Worm (Caenorhabditis elegans) whole organism, L3 larva: Measurements from ENCODE around the gene clec-177.

Experiments used
- daf-12 ChIP-seq: fragments of 150-350 bp; optimal IDR thresholded peaks from 2 replicates; lab custom pipeline; 2014; ENCODE audit warnings: missing biosample characterization, missing genetic modification reagents, missing genetic modification characterization
- egl-27 ChIP-seq: sonication (generic microtip); optimal IDR thresholded peaks from 4 replicates; lab custom pipeline; 2017; ENCODE audit warnings: missing biosample characterization, missing genetic modification reagents, missing genetic modification characterization
- egl-5 ChIP-seq: fragments of 150-350 bp; optimal IDR thresholded peaks from 2 replicates; lab custom pipeline; 2017; ENCODE audit warnings: missing biosample characterization, missing genetic modification reagents, missing genetic modification characterization, inconsistent platforms
- fkh-10 ChIP-seq: sonication (generic microtip); optimal IDR thresholded peaks from 2 replicates; lab custom pipeline; 2017; ENCODE audit warnings: missing biosample characterization, missing genetic modification reagents, missing genetic modification characterization
- fos-1 ChIP-seq: fragments of 150-350 bp; optimal IDR thresholded peaks from 2 replicates; lab custom pipeline; 2014; ENCODE audit warnings: missing biosample characterization, missing genetic modification characterization
- jun-1 ChIP-seq: fragments of 150-350 bp; optimal IDR thresholded peaks from 2 replicates; lab custom pipeline; 2014; ENCODE audit warnings: missing biosample characterization, missing genetic modification reagents, missing genetic modification characterization
- lin-15B ChIP-seq: fragments of 150-350 bp; optimal IDR thresholded peaks from 2 replicates; lab custom pipeline; 2014; ENCODE audit warnings: missing biosample characterization, missing genetic modification characterization
- nfya-1 ChIP-seq: sonication (generic microtip); optimal IDR thresholded peaks from 2 replicates; lab custom pipeline; 2017; ENCODE audit warnings: missing genetic modification characterization, mild to moderate bottlenecking, missing compliant biosample characterization, antibody characterized with exemption, moderate library complexity; ENCODE audit not compliant: insufficient read depth
- nhr-237 ChIP-seq: fragments of 150-350 bp; optimal IDR thresholded peaks from 2 replicates; lab custom pipeline; 2014; ENCODE audit warnings: missing biosample characterization, missing genetic modification characterization
- pha-4 ChIP-seq: fragments of 150-350 bp; optimal IDR thresholded peaks from 2 replicates; lab custom pipeline; 2014; ENCODE audit warnings: missing biosample characterization, missing genetic modification reagents, missing genetic modification characterization
- sea-2 ChIP-seq: fragments of 150-350 bp; sonication (generic microtip); optimal IDR thresholded peaks from 4 replicates; lab custom pipeline; 2014; ENCODE audit warnings: missing biosample characterization, missing genetic modification reagents, missing genetic modification characterization
- skn-1 ChIP-seq: fragments of 150-350 bp; optimal IDR thresholded peaks from 2 replicates; lab custom pipeline; 2014; ENCODE audit warnings: missing biosample characterization, missing genetic modification characterization
- snpc-4 ChIP-seq: fragments of 150-350 bp; optimal IDR thresholded peaks from 2 replicates; lab custom pipeline; 2014; ENCODE audit warnings: missing biosample characterization, missing genetic modification characterization
- unc-62 ChIP-seq: fragments of 150-350 bp; sonication (generic microtip); optimal IDR thresholded peaks from 4 replicates; lab custom pipeline; 2014; ENCODE audit warnings: missing biosample characterization, missing genetic modification reagents, missing genetic modification characterization

ce11 chrIV:4975995-4976394, 10.4 kb upstream of the clec-177 start, which contains the start of gene Y9C9A.16:
- TF ChIP-seq snpc-4 (tag; lab: Kevin White, UChicago) (no peak), egl-27 (tag; lab: Kevin White, UChicago) (no peak), nhr-237 (tag; lab: Kevin White, UChicago) (no peak), nfya-1 (tag; lab: Kevin White, UChicago) (no peak), lin-15B (tag; lab: Kevin White, UChicago) (no peak), fkh-10 (GFP tag; lab: Kevin White, UChicago) (no peak), sea-2 (no peak), skn-1 (no peak), daf-12 (tag; lab: Kevin White, UChicago) (no peak), unc-62 (GFP tag; lab: Kevin White, UChicago) (no peak), jun-1 (tag; lab: Kevin White, UChicago) (no peak), fos-1 (tag; lab: Kevin White, UChicago) (no peak), pha-4 (no peak), egl-5 (tag; lab: Kevin White, UChicago) (no peak)
